Worm (Caenorhabditis elegans): ENCODE results near the gene T23F2.3.

- TF ChIP-seq rnt-1 (tag; optimal IDR thresholded peaks at IDR 0.05) (no peak), C38D4.7 (GFP tag; optimal IDR thresholded peaks at IDR 0.05) (no peak), nhr-11 (tag; optimal IDR thresholded peaks at IDR 0.05) (no peak), pqm-1 (tag; optimal IDR thresholded peaks at IDR 0.05) (no peak), unc-86 (tag; optimal IDR thresholded peaks at IDR 0.05) (no peak), pha-4 (tag; optimal IDR thresholded peaks at IDR 0.05) (no peak), nfya-1 (tag; optimal IDR thresholded peaks at IDR 0.05) (no peak), pha-2 (tag; optimal IDR thresholded peaks at IDR 0.05) (no peak), unc-55 (GFP tag; optimal IDR thresholded peaks at IDR 0.05) (no peak), ama-1 (optimal IDR thresholded peaks at IDR 0.05) (no peak), pat-9 (tag; optimal IDR thresholded peaks at IDR 0.05) (no peak), tbx-2 (tag; optimal IDR thresholded peaks at IDR 0.05) (no peak), ceh-34 (tag; optimal IDR thresholded peaks at IDR 0.05) (no peak)
Measured at ce11 chrX:5516365-5516764, 4.2 kb upstream of the T23F2.3 start.
